Fruit fly (Drosophila melanogaster): ENCODE results near the gene CG11374.

Gene CG11374

DNA sequence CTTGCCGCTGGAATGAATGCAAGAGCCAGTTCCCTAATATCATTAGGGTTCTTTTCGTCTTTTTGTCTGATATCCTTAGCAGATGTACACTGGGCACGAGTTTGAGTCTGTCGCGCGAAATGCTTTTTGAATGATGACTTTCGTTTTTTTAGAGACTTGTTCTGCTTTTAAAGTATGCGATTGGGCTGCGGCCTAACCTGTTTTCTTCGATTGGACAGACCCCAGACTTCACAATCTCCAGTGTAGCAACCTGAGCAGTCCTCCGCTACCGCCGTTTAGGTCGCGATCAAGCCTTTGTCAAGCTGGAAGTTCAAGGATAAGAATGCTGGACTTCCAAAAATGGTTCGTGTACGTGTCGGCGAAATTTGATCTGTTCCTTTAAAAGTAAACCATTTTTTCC, 12.4 kb downstream of the CG11374 start:
- TF ChIP-seq kay (GFP tag; ENCODE audit: borderline replicate concordance) (no peak), cnc (optimal IDR thresholded peaks at IDR 0.05) (no peak), toe (GFP tag; optimal IDR thresholded peaks at IDR 0.05) (no peak), CG1620 (GFP tag; optimal IDR thresholded peaks at IDR 0.05) (no peak), bab1 (GFP tag; optimal IDR thresholded peaks at IDR 0.05) (no peak), CG12768 (GFP tag; optimal IDR thresholded peaks at IDR 0.05) (no peak), Hr96 (GFP tag; optimal IDR thresholded peaks at IDR 0.05) (no peak), CG33017 (tag; optimal IDR thresholded peaks at IDR 0.05) (no peak), Crg-1 (GFP tag; optimal IDR thresholded peaks at IDR 0.05) (no peak), CG14711 (tag; optimal IDR thresholded peaks at IDR 0.05) (no peak), Clk (GFP tag; optimal IDR thresholded peaks at IDR 0.05) (no peak), Mnt (GFP tag; optimal IDR thresholded peaks at IDR 0.05) (no peak), tj (GFP tag; optimal IDR thresholded peaks at IDR 0.05) (no peak), ovo (GFP tag; optimal IDR thresholded peaks at IDR 0.05) (no peak), pad (GFP tag; optimal IDR thresholded peaks at IDR 0.05) (no peak), cic (GFP tag; optimal IDR thresholded peaks at IDR 0.05) (no peak), CG7045 (GFP tag; optimal IDR thresholded peaks at IDR 0.05) (no peak), CG11617 (GFP tag; optimal IDR thresholded peaks at IDR 0.05) (no peak)

DNA sequence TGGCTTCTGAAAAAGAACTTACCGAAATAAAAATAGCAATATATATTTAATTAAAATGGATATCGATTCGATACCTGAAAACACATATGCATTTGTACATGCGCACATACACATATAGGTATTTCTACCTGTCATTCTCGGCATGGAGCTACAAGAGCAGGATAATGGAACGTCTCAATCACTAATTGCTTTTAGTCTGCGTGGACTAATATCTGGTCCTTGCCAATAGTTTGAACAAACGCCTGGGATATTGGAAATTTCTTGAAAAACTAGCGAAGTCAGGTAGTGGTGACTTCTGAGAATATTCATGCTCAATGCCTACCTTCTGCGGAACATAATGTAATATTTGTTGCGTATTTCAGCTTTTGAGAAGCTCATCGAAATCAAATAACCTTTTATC, 13.0 kb downstream of the CG11374 start:
- TF ChIP-seq CG12768 (GFP tag; optimal IDR thresholded peaks at IDR 0.05) (no peak), CG14711 (tag; optimal IDR thresholded peaks at IDR 0.05) (no peak), CG5204 (GFP tag; optimal IDR thresholded peaks at IDR 0.05) (no peak), CG1620 (GFP tag; optimal IDR thresholded peaks at IDR 0.05) (no peak), Clk (GFP tag; optimal IDR thresholded peaks at IDR 0.05) (no peak), cic (GFP tag; optimal IDR thresholded peaks at IDR 0.05) (no peak), CG33017 (tag; optimal IDR thresholded peaks at IDR 0.05) (no peak), pad (GFP tag; optimal IDR thresholded peaks at IDR 0.05) (no peak), CG7045 (GFP tag; optimal IDR thresholded peaks at IDR 0.05) (no peak), Hr96 (GFP tag; optimal IDR thresholded peaks at IDR 0.05) (no peak), toe (GFP tag; optimal IDR thresholded peaks at IDR 0.05) (no peak), Mnt (GFP tag; optimal IDR thresholded peaks at IDR 0.05) (no peak), CG11617 (GFP tag; optimal IDR thresholded peaks at IDR 0.05) (no peak), tj (GFP tag; optimal IDR thresholded peaks at IDR 0.05) (no peak), cnc (optimal IDR thresholded peaks at IDR 0.05) (no peak)

DNA sequence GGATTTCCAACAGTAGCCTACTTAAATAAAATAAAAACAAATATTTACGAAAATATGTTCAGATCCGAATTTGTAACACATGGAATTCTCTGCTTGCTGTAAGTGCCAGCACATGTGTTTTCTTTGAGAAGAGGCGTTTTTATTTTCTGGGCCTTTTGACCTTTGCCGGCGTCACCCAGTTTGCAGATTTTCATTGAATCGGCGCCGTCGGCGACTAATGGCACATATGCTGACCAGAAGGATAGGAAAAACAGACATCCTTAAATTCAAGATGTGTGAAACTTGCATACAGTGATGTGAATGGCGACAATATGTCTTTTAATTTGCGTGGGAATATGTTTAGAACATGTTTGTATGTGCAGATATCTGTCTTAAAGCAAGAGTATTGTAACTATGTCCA, 13.9 kb downstream of the CG11374 start:
- TF ChIP-seq cnc (optimal IDR thresholded peaks at IDR 0.05) = no peak
- TF ChIP-seq CG1620 (GFP tag; optimal IDR thresholded peaks at IDR 0.05) = no peak
- no peak for TF ChIP-seq Crg-1 (GFP tag; optimal IDR thresholded peaks at IDR 0.05)
- no peak for TF ChIP-seq CG14711 (tag; optimal IDR thresholded peaks at IDR 0.05)
- TF ChIP-seq kay (GFP tag; ENCODE audit: borderline replicate concordance) = no peak

DNA sequence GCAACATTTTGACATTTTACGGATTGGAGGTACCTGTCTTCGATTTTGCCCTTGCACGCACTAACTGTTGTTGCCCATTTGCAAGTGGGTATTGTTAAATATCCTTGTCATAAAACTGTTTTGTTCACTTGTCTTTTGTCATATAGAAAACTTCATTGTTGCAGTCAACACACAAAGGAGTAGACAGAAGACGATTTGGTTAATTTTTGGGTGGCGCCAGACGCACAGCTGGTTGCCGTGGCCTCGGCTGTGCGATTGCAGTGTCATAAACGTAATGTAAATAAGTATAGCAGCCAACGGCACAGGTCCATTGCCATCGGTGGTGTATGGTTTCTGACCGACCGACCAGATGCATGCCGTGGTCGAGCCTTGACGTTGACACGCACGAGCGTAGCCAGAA, 15.2 kb downstream of the CG11374 start:
- no peak for TF ChIP-seq Crg-1 (GFP tag; optimal IDR thresholded peaks at IDR 0.05)
- TF ChIP-seq cic (GFP tag; optimal IDR thresholded peaks at IDR 0.05) = no peak
- no peak for TF ChIP-seq Hr96 (GFP tag; optimal IDR thresholded peaks at IDR 0.05)
- no peak for TF ChIP-seq bab1 (GFP tag; optimal IDR thresholded peaks at IDR 0.05)
- TF ChIP-seq kay (GFP tag; ENCODE audit: borderline replicate concordance) = no peak

DNA sequence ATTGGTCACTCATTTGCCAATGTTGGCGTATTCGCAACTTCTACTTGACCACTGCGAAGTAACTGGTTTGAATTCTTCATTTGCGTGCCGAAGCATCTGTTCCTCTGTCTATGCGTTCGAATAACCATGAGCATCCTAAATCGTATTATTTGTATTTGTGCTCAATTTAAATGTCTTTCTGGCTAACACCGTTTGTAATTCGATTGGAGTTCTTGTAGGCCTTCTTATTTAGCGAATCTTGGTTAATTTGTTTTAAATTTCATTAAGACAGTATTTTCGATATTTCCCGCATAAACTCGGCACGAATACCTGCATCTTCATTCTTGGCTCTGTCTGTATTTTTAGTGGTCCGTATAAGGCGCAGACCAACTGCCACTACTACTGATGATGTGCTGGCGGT, 15.7 kb downstream of the CG11374 start:
- no peak for TF ChIP-seq kay (GFP tag; ENCODE audit: borderline replicate concordance)
- TF ChIP-seq pad (GFP tag; optimal IDR thresholded peaks at IDR 0.05) = no peak

DNA sequence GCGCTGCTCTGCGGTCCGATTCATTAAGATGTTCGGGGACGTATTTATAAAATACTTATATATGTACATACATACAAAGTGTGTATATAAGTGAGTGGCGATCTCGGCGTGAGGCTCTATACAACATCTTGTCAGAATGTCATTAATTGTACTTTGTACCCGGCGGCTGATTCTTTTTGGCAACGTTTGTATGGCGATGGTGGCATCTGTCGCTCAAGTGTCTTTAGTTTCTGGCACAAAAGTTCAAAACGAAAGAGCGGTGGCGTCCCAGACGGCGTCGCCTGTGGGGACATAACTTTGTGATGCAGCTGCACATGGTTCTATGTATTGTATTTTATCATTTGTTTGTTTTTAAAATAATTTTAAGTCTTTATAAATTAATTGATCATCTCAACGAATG, 16.8 kb downstream of the CG11374 start:
- TF ChIP-seq CG1620 (GFP tag; optimal IDR thresholded peaks at IDR 0.05) = peak; percentile 6
- TF ChIP-seq Mnt (GFP tag; optimal IDR thresholded peaks at IDR 0.05) = peak; percentile 58
- no peak for TF ChIP-seq CG33017 (tag; optimal IDR thresholded peaks at IDR 0.05)
- TF ChIP-seq toe (GFP tag; optimal IDR thresholded peaks at IDR 0.05) = peak; percentile 59

DNA sequence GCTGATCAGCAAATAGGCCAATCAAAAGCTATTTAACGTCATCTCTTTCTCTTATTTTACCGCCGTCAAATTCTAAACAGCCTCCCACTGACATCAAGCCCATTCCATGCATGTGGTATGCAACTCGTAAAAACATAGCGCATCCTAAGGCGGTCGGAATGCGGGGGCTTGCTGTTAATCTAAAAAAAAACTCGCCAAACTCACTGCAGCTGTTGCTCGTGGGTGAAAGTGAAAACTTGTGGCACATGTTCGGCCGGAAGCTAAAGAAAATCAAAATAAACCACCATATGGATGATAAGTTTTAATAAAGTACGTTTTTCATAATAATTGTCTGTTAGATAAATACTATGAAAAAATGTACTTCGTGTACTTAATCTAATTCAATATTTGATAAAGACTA, 17.9 kb downstream of the CG11374 start:
- TF ChIP-seq CG5204 (GFP tag; optimal IDR thresholded peaks at IDR 0.05) = no peak
- no peak for TF ChIP-seq CG7045 (GFP tag; optimal IDR thresholded peaks at IDR 0.05)
- TF ChIP-seq CG14711 (tag; optimal IDR thresholded peaks at IDR 0.05) = no peak
- TF ChIP-seq kay (GFP tag; ENCODE audit: borderline replicate concordance) = no peak
- no peak for TF ChIP-seq cnc (optimal IDR thresholded peaks at IDR 0.05)
- no peak for TF ChIP-seq tj (GFP tag; optimal IDR thresholded peaks at IDR 0.05)
- TF ChIP-seq CG12768 (GFP tag; optimal IDR thresholded peaks at IDR 0.05) = no peak
- no peak for TF ChIP-seq bab1 (GFP tag; optimal IDR thresholded peaks at IDR 0.05)
- TF ChIP-seq Crg-1 (GFP tag; optimal IDR thresholded peaks at IDR 0.05) = no peak
- no peak for TF ChIP-seq ovo (GFP tag; optimal IDR thresholded peaks at IDR 0.05)
- TF ChIP-seq CG1620 (GFP tag; optimal IDR thresholded peaks at IDR 0.05) = no peak
- no peak for TF ChIP-seq CG11617 (GFP tag; optimal IDR thresholded peaks at IDR 0.05)
- no peak for TF ChIP-seq CG7101 (tag; optimal IDR thresholded peaks at IDR 0.05)
- TF ChIP-seq Clk (GFP tag; optimal IDR thresholded peaks at IDR 0.05) = no peak
- TF ChIP-seq CG33017 (tag; optimal IDR thresholded peaks at IDR 0.05) = no peak
- no peak for TF ChIP-seq pad (GFP tag; optimal IDR thresholded peaks at IDR 0.05)

DNA sequence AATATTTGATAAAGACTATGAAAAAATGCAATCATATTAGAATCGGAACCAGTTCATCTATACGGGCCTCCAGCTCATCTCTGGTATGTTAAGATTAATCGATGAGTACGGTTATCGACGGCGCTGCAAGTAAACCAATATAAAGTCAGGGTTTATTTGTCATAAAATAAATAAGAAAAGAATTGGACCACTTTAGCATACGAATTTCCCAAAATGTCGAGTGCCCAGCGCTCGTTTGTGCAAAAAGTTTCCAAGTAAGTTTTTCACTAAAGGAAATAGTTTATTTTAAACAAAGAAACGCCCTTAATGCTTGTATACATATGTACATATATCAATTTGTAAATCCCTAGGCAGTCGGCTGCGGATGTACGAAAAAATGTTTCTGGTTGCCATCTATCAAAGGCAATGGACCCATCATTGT, 18.5 kb downstream of the CG11374 start, which contains the start of gene Zir:
Gene Zir, plus strand, starts transcription at position 101 of the 421 bp plus-strand sequence.
- no peak for TF ChIP-seq CG7101 (tag; optimal IDR thresholded peaks at IDR 0.05)
- no peak for TF ChIP-seq CG33017 (tag; optimal IDR thresholded peaks at IDR 0.05)
- no peak for TF ChIP-seq pad (GFP tag; optimal IDR thresholded peaks at IDR 0.05)
- no peak for TF ChIP-seq tj (GFP tag; optimal IDR thresholded peaks at IDR 0.05)
- TF ChIP-seq CG1620 (GFP tag; optimal IDR thresholded peaks at IDR 0.05) = no peak
- TF ChIP-seq Clk (GFP tag; optimal IDR thresholded peaks at IDR 0.05) = no peak
- peak; percentile 30 for TF ChIP-seq Mnt (GFP tag; optimal IDR thresholded peaks at IDR 0.05)
- TF ChIP-seq CG14711 (tag; optimal IDR thresholded peaks at IDR 0.05) = peak; percentile 7
- TF ChIP-seq bab1 (GFP tag; optimal IDR thresholded peaks at IDR 0.05) = peak; percentile 41
- no peak for TF ChIP-seq Hr96 (GFP tag; optimal IDR thresholded peaks at IDR 0.05)
- no peak for TF ChIP-seq CG12768 (GFP tag; optimal IDR thresholded peaks at IDR 0.05)
- no peak for TF ChIP-seq cnc (optimal IDR thresholded peaks at IDR 0.05)
- TF ChIP-seq Crg-1 (GFP tag; optimal IDR thresholded peaks at IDR 0.05) = no peak
- no peak for TF ChIP-seq CG7045 (GFP tag; optimal IDR thresholded peaks at IDR 0.05)
- TF ChIP-seq ovo (GFP tag; optimal IDR thresholded peaks at IDR 0.05) = no peak
- no peak for TF ChIP-seq toe (GFP tag; optimal IDR thresholded peaks at IDR 0.05)
- TF ChIP-seq CG11617 (GFP tag; optimal IDR thresholded peaks at IDR 0.05) = peak; percentile 3
- TF ChIP-seq cic (GFP tag; optimal IDR thresholded peaks at IDR 0.05) = no peak
- TF ChIP-seq kay (GFP tag; ENCODE audit: borderline replicate concordance) = peak; percentile 7
